Worm (Caenorhabditis elegans) whole organism, mixed stage, embryonic: ENCODE data around the gene C17B7.14.

ENCODE experiments used
- blmp-1 ChIP-seq: fragments of 150-350 bp; optimal IDR thresholded peaks from 2 replicates; lab custom pipeline; 2014; ENCODE audit warnings: missing biosample characterization, missing genetic modification characterization
- ceh-39 ChIP-seq: fragments of 150-350 bp; optimal IDR thresholded peaks from 2 replicates; lab custom pipeline; 2014; ENCODE audit warnings: missing biosample characterization, missing genetic modification characterization
- ces-1 ChIP-seq: fragments of 150-350 bp; optimal IDR thresholded peaks from 2 replicates; lab custom pipeline; 2014; ENCODE audit warnings: missing biosample characterization, missing genetic modification reagents, missing genetic modification characterization
- lin-13 ChIP-seq: fragments of 150-350 bp; optimal IDR thresholded peaks from 2 replicates; lab custom pipeline; 2014; ENCODE audit warnings: missing biosample characterization, missing genetic modification characterization
- mab-5 ChIP-seq: fragments of 150-350 bp; optimal IDR thresholded peaks from 2 replicates; lab custom pipeline; 2014; ENCODE audit warnings: missing biosample characterization, missing genetic modification characterization
- mep-1 ChIP-seq: fragments of 150-350 bp; optimal IDR thresholded peaks from 2 replicates; lab custom pipeline; 2017; ENCODE audit warnings: missing biosample characterization, missing genetic modification reagents, missing genetic modification characterization, inconsistent platforms
- nhr-12 ChIP-seq: fragments of 150-350 bp; optimal IDR thresholded peaks from 2 replicates; lab custom pipeline; 2014; ENCODE audit warnings: missing biosample characterization, missing genetic modification characterization
- nhr-237 ChIP-seq: fragments of 150-350 bp; optimal IDR thresholded peaks from 2 replicates; lab custom pipeline; 2014; ENCODE audit warnings: missing biosample characterization, missing genetic modification characterization
- nhr-28 ChIP-seq: fragments of 150-350 bp; optimal IDR thresholded peaks from 2 replicates; lab custom pipeline; 2014; ENCODE audit warnings: missing biosample characterization, missing genetic modification characterization
- pha-4 ChIP-seq: fragments of 150-350 bp; optimal IDR thresholded peaks from 2 replicates; lab custom pipeline; 2018; ENCODE audit warnings: missing biosample characterization, missing genetic modification reagents, missing genetic modification characterization
- sptf-1 ChIP-seq: sonication (generic microtip); optimal IDR thresholded peaks from 2 replicates; lab custom pipeline; 2017; ENCODE audit warnings: mild to moderate bottlenecking, missing genetic modification characterization, moderate library complexity, missing compliant biosample characterization
- unc-39 ChIP-seq: fragments of 150-350 bp; optimal IDR thresholded peaks from 2 replicates; lab custom pipeline; 2014; ENCODE audit warnings: missing biosample characterization, missing genetic modification characterization

- TF ChIP-seq unc-39 (no peak), mep-1 (tag; lab: Kevin White, UChicago) (no peak), nhr-28 (tag; lab: Kevin White, UChicago) (no peak), lin-13 (no peak), blmp-1 (tag; lab: Kevin White, UChicago) (no peak), pha-4 (tag; lab: Kevin White, UChicago) (no peak), sptf-1 (tag; lab: Kevin White, UChicago) (no peak), ces-1 (no peak), nhr-237 (no peak), ceh-39 (no peak), nhr-12 (no peak), mab-5 (no peak)
Measured at ce11 chrV:3284629-3285028, 35.7 kb downstream of the C17B7.14 start, which contains the start of gene F35F10.5.
